Fruit fly (Drosophila melanogaster): ENCODE results near the gene Trs20.

Gene Trs20

dm6 chr3L:16155547-16155946 lies 24.1 kb upstream of the Trs20 start:
- TF ChIP-seq CTCF (optimal IDR thresholded peaks at IDR 0.05) (no peak), CG8478 (optimal IDR thresholded peaks at IDR 0.05) (no peak)

DNA sequence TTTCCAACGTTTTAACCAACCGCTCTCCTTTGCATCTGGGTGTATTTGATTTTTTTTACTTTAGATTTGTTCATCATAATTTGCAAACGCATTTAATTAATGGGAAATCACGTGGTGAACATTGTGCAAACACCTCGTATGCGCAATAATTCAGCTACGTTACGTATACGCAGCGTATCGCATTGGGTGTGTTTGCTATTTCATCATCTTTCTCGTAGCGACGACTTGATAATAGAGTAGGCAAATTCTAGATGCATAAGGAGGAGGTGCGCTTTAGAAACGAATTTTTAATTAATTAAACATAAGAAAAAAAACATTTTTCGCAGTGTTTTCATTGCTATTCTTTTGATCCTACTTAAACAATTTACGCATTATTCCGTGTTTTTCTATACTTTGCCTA lies 22.2 kb upstream of the Trs20 start:
- TF ChIP-seq CTCF (optimal IDR thresholded peaks at IDR 0.05) (no peak), CG8478 (optimal IDR thresholded peaks at IDR 0.05) (no peak)

DNA sequence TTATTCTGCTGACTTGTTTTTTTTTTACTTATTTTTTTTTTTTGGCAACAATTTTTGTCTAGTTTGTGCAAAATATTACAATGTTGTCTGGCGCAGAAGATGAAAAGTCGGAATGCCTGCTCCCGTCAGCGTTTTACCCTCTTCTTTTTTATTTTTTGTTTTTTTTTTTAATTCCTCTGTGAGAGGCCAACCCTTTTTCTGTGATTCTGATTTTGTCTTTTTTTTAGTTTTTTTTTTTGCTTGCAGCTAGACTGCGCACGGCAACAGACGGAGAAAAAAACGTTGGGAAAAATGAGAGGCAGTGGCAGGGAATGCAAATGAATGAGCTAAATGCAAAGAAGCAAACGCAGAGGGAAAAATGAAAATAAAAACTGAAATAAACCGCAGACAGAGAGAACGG lies 21.7 kb upstream of the Trs20 start:
- TF ChIP-seq CTCF (optimal IDR thresholded peaks at IDR 0.05), result no peak
- no peak for TF ChIP-seq CG8478 (optimal IDR thresholded peaks at IDR 0.05)

DNA sequence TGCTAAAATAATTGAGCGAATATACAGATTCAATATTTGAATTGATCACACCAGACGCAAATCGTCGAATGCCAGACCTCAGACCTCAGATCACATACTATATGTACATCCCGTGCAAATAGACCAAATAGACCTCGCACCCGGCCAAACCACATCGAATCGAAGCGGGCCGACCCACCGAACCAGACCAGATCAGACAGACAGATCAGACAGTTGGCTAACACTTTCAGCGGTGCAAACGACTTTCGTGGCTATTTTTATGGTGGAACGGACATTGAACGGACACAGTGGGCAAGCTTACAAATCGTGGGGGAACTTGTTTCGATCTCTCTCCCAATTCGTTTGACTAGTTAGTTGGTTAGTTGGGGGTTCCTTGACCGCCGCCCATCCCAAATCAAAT lies 20.3 kb upstream of the Trs20 start:
- TF ChIP-seq CTCF (optimal IDR thresholded peaks at IDR 0.05) (no peak), CG8478 (optimal IDR thresholded peaks at IDR 0.05) (no peak)

DNA sequence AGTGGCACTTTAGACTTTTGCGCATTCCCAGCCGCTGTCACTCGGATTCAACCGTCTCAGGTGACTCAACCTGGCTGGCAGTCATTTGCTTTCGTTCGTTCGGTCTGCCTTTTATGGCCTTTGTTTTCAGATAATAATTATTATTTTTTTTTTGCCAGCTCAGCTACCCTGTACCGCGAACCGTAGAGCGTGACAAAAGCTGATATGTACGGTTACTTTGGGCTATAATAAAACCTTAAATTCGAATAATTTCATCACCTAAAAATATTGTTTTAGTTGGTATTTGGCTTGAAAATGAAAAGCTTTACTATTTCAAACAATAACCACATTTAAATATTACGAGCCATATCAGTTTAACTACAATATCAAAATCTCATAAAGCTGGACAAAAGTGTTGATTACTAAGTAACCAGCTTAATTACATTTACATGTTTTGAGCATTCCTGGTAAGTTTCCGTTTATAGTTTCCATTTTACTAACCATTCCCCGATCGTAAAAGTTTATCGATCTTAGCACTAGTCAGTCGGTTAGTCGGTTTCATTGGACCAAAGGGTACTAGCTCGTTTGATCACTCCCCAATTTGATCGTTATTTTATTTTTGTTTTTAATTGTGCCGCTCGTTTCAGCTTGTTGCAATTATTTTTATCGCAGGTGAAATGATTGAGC lies 19.6 kb upstream of the Trs20 start:
- no peak for TF ChIP-seq CTCF (optimal IDR thresholded peaks at IDR 0.05)
- no peak for TF ChIP-seq CG8478 (optimal IDR thresholded peaks at IDR 0.05)

DNA sequence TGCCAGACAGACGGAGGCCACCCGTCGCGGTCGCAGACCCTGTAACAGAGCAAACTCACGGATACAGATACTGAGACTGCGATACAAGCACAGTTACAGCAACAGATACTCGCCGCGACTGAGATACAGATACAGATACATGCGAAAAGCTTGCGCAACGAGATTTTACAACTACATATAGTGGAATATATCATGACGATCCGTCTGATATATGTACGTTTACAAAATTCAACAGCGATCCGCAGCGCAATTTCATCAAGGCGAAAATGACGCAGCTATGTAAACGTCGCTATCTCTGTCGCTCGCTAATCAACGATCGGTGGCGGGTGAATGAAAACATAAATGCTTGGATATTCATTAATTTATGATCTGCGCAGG lies 18.7 kb upstream of the Trs20 start:
- no peak for TF ChIP-seq CG8478 (optimal IDR thresholded peaks at IDR 0.05)
- no peak for TF ChIP-seq CTCF (optimal IDR thresholded peaks at IDR 0.05)

dm6 chr3L:16149418-16150160 lies 18.2 kb upstream of the Trs20 start:
- TF ChIP-seq CG8478 (optimal IDR thresholded peaks at IDR 0.05) (no peak), CTCF (optimal IDR thresholded peaks at IDR 0.05) (no peak)

dm6 chr3L:16147819-16148236 lies 16.4 kb upstream of the Trs20 start:
- TF ChIP-seq CTCF (optimal IDR thresholded peaks at IDR 0.05) (no peak), CG8478 (optimal IDR thresholded peaks at IDR 0.05) (no peak)

dm6 chr3L:16147325-16147724 lies 15.9 kb upstream of the Trs20 start:
- TF ChIP-seq CTCF (optimal IDR thresholded peaks at IDR 0.05) (no peak), CG8478 (optimal IDR thresholded peaks at IDR 0.05) (no peak)

DNA sequence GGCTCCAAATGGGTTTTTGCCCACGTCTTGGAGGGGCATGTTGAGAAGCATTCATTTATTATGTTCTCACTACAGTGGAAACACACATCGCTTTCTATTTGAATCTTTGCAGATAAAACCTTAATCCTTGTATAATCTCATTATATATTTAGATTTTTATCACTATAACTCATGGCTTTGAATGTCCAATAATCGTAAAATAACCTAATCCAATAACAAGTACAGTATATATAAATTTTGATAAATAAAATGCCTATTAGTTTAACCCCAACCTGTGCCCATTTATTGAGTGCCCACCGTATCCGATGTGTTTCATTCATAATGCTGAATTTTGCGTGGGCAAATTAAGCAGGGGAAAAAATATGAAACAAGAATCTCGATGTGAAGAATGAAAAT lies 15.1 kb upstream of the Trs20 start:
- no peak for TF ChIP-seq CG8478 (optimal IDR thresholded peaks at IDR 0.05)
- no peak for TF ChIP-seq CTCF (optimal IDR thresholded peaks at IDR 0.05)

DNA sequence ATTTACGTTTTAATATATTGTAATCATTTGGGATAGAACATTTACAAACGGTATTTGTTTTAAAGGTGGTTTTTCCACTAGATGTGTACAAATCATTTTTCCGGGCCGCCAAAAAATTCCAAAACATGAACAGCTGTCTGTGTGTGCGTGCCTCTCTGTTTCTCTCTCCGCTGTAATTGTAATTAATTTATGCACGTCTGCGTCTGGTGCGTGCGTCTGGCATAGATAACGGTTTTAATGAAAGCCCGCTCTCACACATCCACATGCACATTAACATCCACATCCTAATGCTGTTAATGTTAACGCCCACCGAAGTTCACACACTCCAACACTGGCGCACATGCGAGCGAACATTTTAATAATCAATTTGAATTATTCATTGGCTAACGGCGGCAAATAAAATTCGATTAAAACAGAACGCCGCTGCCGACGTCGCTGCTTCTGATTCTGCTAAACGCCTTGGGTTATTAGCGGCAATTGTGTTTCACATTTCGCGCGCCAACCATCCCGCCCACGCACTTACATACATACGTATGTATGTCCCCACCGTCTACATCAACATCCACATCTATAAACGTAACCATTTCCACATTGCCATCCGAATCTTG lies 14.6 kb upstream of the Trs20 start:
- TF ChIP-seq CTCF (optimal IDR thresholded peaks at IDR 0.05), result no peak
- TF ChIP-seq CG8478 (optimal IDR thresholded peaks at IDR 0.05), result no peak

dm6 chr3L:16145282-16145681 lies 13.8 kb upstream of the Trs20 start:
- no peak for TF ChIP-seq CTCF (optimal IDR thresholded peaks at IDR 0.05)
- no peak for TF ChIP-seq CG8478 (optimal IDR thresholded peaks at IDR 0.05)

DNA sequence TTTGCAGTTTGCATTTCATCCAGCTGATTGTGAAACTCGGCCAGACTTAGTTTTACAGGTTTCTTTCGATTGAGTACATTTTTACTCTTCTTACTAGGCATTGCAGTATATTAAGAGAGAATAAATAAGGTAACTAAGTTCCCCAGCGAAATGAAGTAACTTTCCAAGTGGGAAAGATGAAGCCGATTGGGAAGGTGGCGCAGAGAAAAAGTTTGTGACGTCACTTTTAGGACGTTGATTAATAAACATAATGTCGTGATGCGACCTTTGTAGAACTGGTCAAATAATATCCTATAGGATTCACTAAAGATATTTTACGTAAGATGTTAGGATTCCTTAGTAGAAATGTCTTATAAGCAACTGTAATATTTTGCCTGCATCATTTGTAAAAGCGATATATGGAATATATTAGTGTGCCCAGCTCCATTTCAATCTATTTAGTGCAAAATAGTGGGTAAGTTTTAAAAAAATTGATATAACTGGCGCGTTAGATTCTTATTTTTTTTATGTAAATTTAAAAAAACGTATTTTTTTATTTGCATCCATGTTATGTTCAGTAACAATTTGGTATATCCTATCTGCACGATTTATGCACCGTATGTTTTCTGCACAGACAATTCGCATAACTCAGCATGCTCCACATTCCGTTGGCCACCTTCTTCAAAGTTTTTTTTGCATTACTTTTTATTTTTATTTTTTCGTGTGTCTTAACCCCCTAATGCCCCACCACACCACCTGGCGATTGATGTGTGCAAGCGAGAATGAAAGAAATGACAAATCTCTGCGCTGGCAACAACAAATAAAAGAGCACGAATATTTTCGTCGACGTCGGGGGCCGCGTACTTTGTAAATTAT lies 12.5 kb upstream of the Trs20 start, which contains the start of gene CG32152:
TSS of gene CG32152 (minus strand) at position 352 of the 855 bp plus-strand sequence.
- TF ChIP-seq CTCF (optimal IDR thresholded peaks at IDR 0.05) (no peak), CG8478 (optimal IDR thresholded peaks at IDR 0.05) (no peak)

dm6 chr3L:16141556-16141955 lies 10.1 kb upstream of the Trs20 start:
- TF ChIP-seq CTCF (optimal IDR thresholded peaks at IDR 0.05) (no peak), CG8478 (optimal IDR thresholded peaks at IDR 0.05) (no peak)

dm6 chr3L:16139131-16139530 lies 7.7 kb upstream of the Trs20 start:
- no peak for TF ChIP-seq CTCF (optimal IDR thresholded peaks at IDR 0.05)

All from S2 (cell line).